Fruit fly (Drosophila melanogaster): ENCODE data around the gene Sox21a.
A peak's percentile ranks its signal among the peaks of the same experiment; 100 is the strongest.

DNA sequence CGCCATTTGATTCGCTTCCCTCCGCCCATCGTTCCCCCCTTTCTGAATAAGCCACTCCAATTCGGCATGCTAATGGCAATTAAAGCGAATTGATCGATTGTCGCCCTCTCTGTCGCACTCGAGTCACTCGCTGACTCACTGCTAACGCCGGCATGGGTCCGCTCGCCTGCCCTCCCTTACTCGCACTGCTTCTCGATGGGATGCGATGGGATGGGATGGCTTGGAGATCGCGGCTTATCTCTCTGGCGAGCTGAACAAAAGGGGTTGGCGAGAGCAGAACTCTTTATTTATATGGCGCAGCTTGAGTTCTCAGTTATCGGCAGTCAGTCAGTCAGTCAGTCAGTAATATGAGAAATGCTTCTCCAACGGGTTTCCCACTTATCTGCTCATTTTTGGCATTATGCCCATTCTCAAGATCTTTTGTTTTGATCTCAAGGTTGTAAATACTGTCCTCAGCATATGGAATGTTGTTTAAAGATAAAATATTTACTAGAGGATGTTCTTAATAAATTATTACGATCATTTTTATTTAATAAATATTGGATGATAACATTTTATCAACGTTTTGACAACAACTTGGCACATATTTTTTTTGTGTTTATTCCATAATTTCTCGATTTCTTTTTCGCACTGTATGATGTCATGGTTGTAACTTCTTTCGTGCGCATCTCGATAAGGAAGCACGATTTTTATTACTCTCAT is 52.0 kb downstream of the Sox21a start:
- TF ChIP-seq Sox15 (GFP tag; optimal IDR thresholded peaks at IDR 0.05) (no peak), fd85E (GFP tag; optimal IDR thresholded peaks at IDR 0.05) (no peak), CG7368 (GFP tag; optimal IDR thresholded peaks at IDR 0.05) (no peak), CG8632 (GFP tag; optimal IDR thresholded peaks at IDR 0.05) (no peak), OdsH (GFP tag; optimal IDR thresholded peaks at IDR 0.05) (peak; percentile 15), CG11902 (GFP tag; optimal IDR thresholded peaks at IDR 0.05) (no peak), CG6854 (GFP tag; optimal IDR thresholded peaks at IDR 0.05) (no peak)
